Fruit fly (Drosophila melanogaster) ovary, adult (tissue): Measurements from ENCODE around the gene CG31075.

ENCODE experiments used
- CG17801 ChIP-seq: fragments of 200-800 bp; optimal IDR thresholded peaks from 2 replicates; lab custom pipeline; 2019; ENCODE audit warnings: missing biosample characterization, mild to moderate bottlenecking, missing genetic modification characterization, moderate library complexity; ENCODE audit not compliant: partially characterized antibody

Gene CG31075

DNA sequence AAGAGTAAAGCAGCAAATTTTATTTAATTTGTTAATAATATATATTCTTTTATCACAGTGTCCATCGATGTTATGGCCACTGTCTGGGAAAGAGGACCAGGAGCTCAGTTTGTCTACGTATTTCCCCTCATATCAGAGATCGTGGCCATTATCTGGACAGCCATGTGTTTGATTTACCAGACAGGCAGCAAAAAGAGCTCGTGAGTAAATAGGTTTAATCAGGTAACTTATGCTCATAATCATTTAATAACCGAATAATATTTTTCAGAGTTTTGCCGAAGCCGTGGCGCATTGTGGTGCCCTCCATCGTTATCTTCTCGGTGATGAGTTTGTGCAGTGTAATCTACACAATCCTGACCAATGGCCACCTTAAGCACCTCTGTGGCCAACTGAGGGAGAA lies 3.9 kb downstream of the CG31075 start:
- no peak for TF ChIP-seq CG17801

DNA sequence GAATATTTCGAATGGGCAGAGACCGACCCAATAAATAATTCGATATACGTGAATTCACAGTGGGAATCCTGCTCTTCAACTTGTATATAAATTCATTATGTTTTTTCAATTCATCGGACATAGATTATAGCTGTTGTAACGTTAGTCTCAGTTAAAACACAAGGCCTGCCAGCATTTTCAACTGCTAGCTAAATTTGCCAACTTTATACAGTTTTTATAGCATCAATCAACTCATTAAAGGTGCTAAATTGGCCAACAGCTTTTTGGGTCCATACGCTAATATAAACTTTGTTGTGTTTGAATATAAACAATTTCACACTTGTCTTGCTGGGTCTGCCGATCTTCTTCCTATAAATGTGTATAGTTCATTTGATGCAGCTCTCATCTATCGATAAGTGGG lies 6.2 kb downstream of the CG31075 start:
- no peak for TF ChIP-seq CG17801

DNA sequence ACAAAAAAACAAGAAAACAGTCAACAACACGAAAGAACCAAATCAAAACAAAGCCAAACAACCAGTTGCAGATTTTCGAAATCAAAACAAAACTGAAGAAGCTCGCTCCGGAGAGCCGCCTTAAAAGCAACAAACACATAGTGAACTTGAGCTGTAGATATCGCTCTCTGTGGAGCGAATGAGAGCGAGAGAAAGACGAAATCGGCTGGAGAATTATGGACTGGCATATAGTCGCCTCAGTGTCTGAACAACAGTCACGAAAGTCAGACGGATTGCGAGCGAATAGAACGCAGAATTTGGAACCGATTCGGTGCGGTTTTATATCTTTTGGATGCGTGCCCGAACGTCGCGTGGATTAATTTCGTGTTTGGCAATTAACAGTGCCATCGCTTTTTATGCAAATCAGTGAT lies 8.0 kb downstream of the CG31075 start:
- peak; percentile 15 for TF ChIP-seq CG17801

DNA sequence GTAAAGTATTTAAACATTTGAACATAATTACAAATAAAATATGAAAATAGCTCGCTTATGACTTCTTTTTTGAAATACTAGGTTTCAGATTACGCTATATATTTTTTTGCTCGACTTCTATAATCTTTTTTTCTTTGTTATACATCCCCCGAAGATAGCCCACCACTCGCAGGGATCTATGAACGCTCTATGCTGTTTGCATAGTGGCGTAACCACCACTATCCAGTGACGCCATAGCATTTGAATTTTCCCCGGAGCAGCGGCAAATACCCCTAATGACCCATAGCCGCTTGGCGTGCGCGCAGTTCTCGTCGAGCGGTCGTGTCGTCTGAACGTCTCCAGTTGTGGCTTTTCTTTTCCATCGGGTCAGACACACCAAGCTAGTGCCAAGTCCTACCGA lies 10.1 kb downstream of the CG31075 start, which contains the start of the genes CG14253 and CG46313:
CG14253 (plus strand) TSS at position 301 of the 400 bp plus-strand sequence.
CG46313 (plus strand) TSS at position 301 of the 400 bp plus-strand sequence.
- no peak for TF ChIP-seq CG17801

DNA sequence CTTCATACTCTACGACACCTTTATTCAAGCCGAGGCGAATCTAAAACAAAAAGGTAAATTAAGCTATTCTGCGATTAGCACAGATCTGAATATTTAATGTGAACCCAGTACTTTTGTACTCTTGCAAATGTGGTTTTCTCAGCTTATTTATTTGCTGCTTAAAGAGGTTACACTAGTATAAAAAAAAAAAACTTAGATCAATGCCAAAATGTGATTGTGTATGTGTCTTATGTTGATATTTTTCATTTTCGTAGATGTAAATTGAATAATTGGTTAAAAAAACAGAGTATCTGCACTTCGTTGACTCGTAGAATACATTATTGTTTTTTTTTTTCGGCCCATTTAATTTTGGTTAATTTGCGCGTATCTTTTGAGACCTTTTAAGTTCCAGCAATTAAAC lies 18.6 kb downstream of the CG31075 start:
- TF ChIP-seq CG17801, result no peak

DNA sequence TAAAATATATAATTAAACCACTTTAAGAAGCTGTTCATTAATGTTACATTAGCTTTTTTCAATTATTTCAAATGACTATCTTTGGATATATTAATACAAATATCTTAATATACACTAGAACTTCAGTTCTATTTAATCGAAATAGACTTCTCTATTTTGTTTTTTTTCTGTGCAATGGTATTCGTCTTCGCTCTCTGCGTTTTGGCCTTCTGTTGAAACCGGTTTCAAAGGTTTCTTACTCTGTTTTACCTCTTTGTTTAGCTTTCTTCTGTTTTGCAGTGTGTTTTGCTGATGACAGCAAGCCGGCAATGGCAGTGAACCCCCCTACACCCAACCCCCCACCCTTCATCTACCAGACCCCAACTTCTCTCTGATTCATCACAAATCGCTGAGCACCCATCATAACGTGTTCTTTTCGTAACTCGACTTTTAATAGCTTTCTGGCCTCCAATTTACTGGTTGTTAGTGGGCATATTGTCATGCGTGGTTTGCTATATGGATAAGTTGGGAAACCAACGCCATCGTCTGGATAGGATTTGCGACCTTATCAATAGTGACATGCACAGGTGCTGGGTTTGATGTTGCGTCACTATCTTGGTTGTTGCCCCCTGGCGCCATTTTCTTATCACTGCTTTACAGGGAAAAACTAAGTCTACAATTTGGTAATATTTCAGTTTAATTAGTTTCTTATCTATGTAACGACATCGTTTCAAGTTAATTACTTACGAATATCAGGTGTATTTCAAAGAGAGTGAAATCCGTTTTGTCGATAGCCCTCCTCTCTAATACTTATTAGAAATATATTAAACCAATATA lies 19.3 kb downstream of the CG31075 start:
- peak; percentile 15 for TF ChIP-seq CG17801

DNA sequence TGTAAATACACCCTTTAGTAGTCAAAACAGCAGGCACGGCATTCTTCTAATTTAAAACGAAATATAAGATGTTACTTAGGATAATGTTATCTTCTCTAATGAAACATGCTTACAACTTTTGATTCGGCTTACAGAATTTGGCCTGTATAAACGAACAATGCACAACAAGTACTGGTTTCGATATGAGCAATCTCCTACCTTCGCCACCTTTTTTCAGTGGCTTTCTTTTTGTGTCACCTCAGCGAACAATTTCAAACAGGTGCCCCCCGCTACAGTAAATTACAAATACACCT lies 20.1 kb downstream of the CG31075 start:
- TF ChIP-seq CG17801, result no peak

DNA sequence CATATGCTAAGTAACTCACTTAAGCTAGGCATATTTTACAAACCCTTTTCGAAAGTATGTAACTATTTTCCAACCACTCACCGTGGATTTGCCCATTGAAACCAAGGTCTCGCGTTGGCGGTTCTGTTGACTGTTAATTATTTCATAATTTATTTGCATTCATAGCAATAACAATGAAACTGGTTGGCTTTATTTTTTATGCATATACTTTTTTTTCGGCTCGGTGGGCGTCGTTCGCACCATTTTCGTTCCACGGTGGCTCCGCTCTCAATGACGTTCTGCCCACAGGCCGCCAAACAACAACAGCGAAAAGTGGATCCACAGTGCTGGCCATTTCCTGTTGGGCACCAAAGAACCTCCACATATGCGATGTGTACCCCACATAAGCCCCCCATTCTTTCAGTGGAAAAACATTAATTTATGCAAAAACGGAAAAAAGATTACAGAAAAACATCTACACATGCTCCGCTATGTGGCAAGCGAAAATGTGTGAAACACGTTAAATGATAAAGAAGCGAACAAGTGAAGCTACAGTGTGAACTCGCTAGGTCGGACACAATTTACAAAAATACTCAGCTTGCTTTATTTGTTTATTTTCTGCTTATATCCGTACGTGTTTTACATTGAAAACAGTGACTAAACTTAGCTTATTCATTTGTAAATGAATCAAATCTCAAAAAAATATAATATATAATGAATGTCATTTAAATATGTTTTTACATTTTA lies 20.6 kb downstream of the CG31075 start:
- no peak for TF ChIP-seq CG17801

DNA sequence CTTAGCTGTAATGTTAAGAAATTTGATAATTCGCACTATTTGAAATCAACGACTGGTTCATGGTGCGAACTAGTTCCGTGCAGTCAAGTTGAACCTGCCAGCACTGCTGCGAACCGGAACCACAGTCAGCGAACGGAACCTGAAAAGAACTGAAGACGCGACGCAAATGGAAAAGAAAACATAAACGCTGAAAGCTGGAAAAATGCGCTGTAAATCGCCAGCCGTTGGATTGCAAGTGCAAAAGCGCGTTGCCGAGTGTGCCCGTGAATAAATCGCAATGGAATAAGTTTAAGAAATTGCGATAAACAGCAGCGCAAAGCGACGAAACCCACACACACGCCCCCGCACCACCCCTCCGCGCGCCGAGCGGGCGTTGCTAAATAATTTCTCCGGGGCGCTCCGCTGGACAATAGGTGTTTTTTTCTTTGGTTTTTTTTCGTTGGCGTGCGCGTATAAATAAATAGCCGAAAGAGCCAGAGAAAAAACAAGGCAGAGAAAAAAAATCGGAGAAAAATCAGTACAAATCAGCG lies 21.5 kb downstream of the CG31075 start, which contains the start of gene CG5521:
CG5521 (plus strand) TSS at position 137 of the 530 bp plus-strand sequence.
- TF ChIP-seq CG17801, result no peak

DNA sequence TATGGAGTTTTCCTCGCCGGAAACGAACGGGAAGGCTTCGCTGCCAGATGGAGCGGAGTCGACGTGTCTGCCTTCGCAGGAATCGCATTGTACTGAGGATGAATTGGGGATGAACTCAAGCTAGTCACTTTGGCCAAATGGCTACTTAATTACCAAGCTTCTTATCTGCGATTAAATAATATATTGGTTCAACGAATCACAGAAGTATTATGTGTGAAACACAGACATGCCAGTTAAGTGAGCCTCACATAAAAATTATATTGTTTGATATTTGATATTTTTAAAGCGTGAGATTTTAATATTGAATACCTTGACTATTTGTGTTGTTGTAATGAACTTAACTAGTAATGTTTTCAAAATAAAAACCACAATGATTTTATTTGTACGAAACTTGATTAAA lies 21.9 kb downstream of the CG31075 start, which contains the start of gene Gr97a:
Gr97a (minus strand) TSS at position 101 of the 400 bp plus-strand sequence.
- TF ChIP-seq CG17801, result no peak

DNA sequence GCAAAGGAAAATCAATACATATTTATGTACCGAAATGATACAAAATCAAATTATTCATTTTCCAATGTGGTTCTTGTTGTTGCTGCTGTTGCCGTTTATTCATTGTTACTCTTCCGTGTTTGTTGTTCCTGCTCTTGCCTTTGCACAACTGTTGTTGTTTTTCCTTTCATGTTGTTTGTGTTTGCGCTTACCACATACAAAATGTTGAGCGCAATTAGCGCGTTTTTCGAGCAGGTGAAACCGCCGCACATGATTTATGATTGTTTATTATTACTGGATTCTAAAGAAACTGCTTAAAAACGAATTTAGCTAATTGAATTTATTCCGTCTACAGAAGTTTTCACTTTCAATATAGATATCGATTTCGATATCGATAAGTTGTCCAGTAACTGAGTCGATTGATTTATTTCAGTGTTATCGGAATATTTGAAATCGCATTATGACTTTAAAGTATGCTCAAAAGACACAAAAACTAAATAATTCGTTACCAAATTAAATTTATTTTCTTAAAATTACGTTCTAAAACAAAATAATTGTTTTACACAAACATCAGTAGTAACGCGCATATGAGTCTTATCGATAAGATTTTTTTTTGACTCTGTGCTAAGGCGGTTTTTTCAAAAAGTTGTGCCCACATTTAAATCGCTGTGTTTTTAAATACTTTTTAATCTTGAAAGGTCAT lies 23.7 kb downstream of the CG31075 start, which contains the start of gene Tsp97E:
Tsp97E (minus strand) TSS at position 366 of the 682 bp plus-strand sequence.
- TF ChIP-seq CG17801, result peak; percentile 32

DNA sequence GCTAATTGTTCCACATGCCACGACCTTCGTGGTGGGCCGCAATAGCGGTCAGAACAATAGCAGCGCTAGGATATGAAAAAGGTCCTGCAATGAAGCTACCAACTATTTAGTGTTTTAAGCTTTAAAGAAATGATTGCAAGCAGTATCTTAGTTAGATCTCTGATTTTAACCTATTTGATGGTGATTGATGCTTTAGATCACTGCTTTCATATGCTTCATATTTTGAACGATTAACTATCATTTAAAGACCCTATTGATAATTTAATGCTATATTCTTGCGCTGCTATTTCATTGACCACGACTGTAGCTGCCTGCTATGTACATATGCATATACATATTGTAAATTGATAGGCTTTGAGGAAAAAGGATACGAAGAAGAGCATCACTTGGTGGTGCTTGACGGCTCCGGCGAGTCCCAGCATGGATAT lies 24.6 kb downstream of the CG31075 start:
- peak; percentile 75 for TF ChIP-seq CG17801

DNA sequence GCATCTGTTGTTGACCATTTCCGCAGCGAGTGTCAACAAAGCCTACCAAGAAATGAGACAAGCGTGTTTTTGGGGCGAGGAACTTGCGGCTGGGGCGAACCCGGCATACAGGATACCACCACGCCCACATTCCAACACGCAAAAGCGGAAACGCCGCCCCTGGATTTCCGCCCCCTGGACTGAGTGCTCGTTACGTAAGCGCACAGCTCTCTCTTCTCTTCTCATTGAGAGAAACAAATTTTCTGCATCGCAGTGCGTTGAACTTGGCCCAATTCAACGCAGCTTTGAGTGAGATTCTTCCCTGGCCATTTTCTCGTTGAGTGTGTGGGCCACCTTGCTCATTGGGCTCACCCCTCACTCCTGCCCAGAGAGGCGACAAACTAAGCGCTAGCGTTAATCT lies 27.8 kb downstream of the CG31075 start:
- TF ChIP-seq CG17801, result no peak

DNA sequence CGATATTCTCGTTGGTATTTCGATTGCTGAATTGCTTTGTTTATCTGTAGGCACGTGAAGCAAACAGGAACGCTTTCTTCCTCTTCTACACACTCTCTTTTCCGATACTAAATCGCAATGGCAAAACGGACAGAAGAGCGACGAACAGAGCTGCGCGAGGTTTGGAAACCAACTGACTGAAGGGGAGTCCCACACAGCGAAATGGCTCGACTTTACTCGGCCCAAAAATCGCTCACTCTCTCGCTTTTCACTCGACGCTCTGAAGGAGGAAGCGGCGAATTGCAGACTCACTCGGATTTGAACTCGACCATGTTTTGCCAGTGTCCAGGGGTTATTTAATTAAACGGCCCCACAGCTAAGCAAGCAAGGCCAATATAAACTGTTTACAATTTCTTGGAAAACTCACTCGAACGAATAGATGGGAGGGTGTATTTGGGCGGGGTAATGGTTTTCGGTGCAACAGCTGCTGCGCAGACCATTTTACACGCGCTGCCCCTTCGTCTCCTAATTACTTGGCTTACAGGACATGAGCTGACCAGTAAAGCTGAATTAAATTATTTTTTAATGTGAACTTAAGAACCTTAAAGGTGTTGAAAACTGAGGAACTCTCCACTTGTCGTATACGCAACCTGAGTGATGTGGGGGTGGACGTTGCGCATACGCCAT lies 29.9 kb downstream of the CG31075 start, which contains the start of gene CG6330:
CG6330 (minus strand) TSS at position 178 of the 666 bp plus-strand sequence.
- TF ChIP-seq CG17801, result no peak

DNA sequence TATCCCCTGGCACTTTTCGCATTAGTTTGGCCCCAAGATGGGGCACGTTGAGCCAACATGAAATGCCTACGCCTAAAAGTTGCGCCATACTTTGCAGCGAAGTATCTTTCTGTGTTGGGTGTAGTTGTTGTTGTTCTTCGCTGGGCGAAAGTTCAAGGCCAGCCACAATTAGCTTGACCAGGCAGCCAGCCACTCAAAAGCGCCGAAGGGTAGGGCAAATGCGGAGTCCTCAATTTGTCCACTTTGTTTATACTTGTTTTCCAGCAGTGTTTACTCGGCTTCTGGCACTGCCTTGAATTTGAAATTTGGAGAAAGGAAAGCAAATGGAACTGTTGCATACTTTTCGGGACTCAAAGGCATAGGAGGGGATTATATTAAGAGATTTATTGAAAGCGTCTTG lies 31.2 kb downstream of the CG31075 start:
- no peak for TF ChIP-seq CG17801
